Worm (Caenorhabditis elegans) whole organism, L4 larva: ENCODE measurements around the gene cest-28.

Source experiments
- F37D6.2 ChIP-seq: sonication (generic microtip); optimal IDR thresholded peaks from 2 replicates; lab custom pipeline; 2016; ENCODE audit warnings: mild to moderate bottlenecking, missing genetic modification characterization, missing compliant biosample characterization
- F44E2.7 ChIP-seq: fragments of 200-800 bp; sonication (Bioruptor generic); IDR thresholded peaks from 2 replicates; pipeline ENCODE4 v2.1.2; 2022; ENCODE audit warnings: missing genetic modification characterization, missing compliant biosample characterization
- T20F7.1 ChIP-seq: fragments of 200-800 bp; sonication (Bioruptor generic); optimal IDR thresholded peaks from 2 replicates; lab custom pipeline; 2018; ENCODE audit warnings: mild to moderate bottlenecking, missing genetic modification characterization, missing compliant biosample characterization
- Y105C5A.15 ChIP-seq: fragments of 200-800 bp; sonication (Bioruptor generic); IDR thresholded peaks from 2 replicates; pipeline ENCODE4 v1.3.6; 2022; ENCODE audit warnings: missing genetic modification characterization, missing compliant biosample characterization
- Y48G9A.11 ChIP-seq: fragments of 200-800 bp; sonication (Bioruptor generic); IDR thresholded peaks from 2 replicates; pipeline ENCODE4 v1.3.6; 2022; ENCODE audit warnings: missing genetic modification reagents, missing genetic modification characterization, missing compliant biosample characterization
- ZK337.2 ChIP-seq: fragments of 200-800 bp; sonication (Bioruptor generic); IDR thresholded peaks from 2 replicates; pipeline ENCODE4 v1.3.6; 2022; ENCODE audit warnings: missing genetic modification reagents, missing genetic modification characterization, missing compliant biosample characterization
- ZK546.5 ChIP-seq, 2 experiments: sonication (generic microtip); optimal IDR thresholded peaks; 2 replicates each; lab custom pipeline; 2017; ENCODE audit warnings: missing biosample characterization in 2 of 2, missing genetic modification characterization in 2 of 2
- aha-1 ChIP-seq: fragments of 150-350 bp; peaks from one replicate; lab custom pipeline; 2014; ENCODE audit warnings: missing biosample characterization, missing genetic modification characterization
- attf-4 ChIP-seq: sonication (generic microtip); optimal IDR thresholded peaks from 3 replicates; lab custom pipeline; 2017; ENCODE audit warnings: missing biosample characterization, missing genetic modification characterization
- ceh-28 ChIP-seq: fragments of 150-350 bp; optimal IDR thresholded peaks from 2 replicates; lab custom pipeline; 2014; ENCODE audit warnings: missing biosample characterization, missing genetic modification reagents, missing genetic modification characterization
- daf-19 ChIP-seq: fragments of 200-800 bp; sonication (Bioruptor generic); conservative IDR thresholded peaks from 2 replicates; pipeline ENCODE4 v1.3.6; 2022; ENCODE audit warnings: missing genetic modification characterization, missing compliant biosample characterization
- daf-8 ChIP-seq: fragments of 200-800 bp; sonication (Bioruptor generic); IDR thresholded peaks from 2 replicates; pipeline ENCODE4 v1.3.6; 2022; ENCODE audit warnings: missing genetic modification characterization, missing compliant biosample characterization
- dmd-8 ChIP-seq: fragments of 200-800 bp; sonication (Bioruptor generic); IDR thresholded peaks from 2 replicates; pipeline ENCODE4 v1.3.6; 2022; ENCODE audit warnings: missing genetic modification characterization, missing compliant biosample characterization
- duxl-1 ChIP-seq: sonication (generic microtip); optimal IDR thresholded peaks from 2 replicates; lab custom pipeline; 2016; ENCODE audit warnings: mild to moderate bottlenecking, missing genetic modification characterization, moderate library complexity, missing compliant biosample characterization; ENCODE audit not compliant: poor library complexity
- dve-1 ChIP-seq: sonication (generic microtip); optimal IDR thresholded peaks from 2 replicates; lab custom pipeline; 2017; ENCODE audit warnings: antibody characterized with exemption, mild to moderate bottlenecking, missing genetic modification characterization, missing compliant biosample characterization; ENCODE audit not compliant: insufficient read depth
- egl-43 ChIP-seq: fragments of 200-800 bp; sonication (Bioruptor generic); IDR thresholded peaks from 2 replicates; pipeline ENCODE4 v1.3.6; 2022; ENCODE audit warnings: missing genetic modification reagents, missing genetic modification characterization, missing compliant biosample characterization
- gei-8 ChIP-seq: fragments of 200-800 bp; sonication (Bioruptor generic); optimal IDR thresholded peaks from 2 replicates; lab custom pipeline; 2018; ENCODE audit warnings: mild to moderate bottlenecking, missing genetic modification characterization, missing compliant biosample characterization
- hlh-30 ChIP-seq: sonication (generic microtip); optimal IDR thresholded peaks from 2 replicates; lab custom pipeline; 2017; ENCODE audit warnings: antibody characterized with exemption, mild to moderate bottlenecking, missing genetic modification characterization, missing compliant biosample characterization; ENCODE audit not compliant: insufficient read depth
- hmg-1.1 ChIP-seq: fragments of 200-800 bp; sonication (Bioruptor generic); IDR thresholded peaks from 2 replicates; pipeline ENCODE4 v1.3.6; 2022; ENCODE audit warnings: missing genetic modification reagents, missing genetic modification characterization, missing compliant biosample characterization
- lin-13 ChIP-seq: fragments of 150-350 bp; optimal IDR thresholded peaks from 2 replicates; lab custom pipeline; 2014; ENCODE audit warnings: missing biosample characterization, missing genetic modification reagents, missing genetic modification characterization
- madf-5 ChIP-seq, 2 experiments: fragments of 200-800 bp; sonication (Bioruptor generic); IDR thresholded peaks; 2 replicates each; pipeline ENCODE4 v1.3.6; 2022; ENCODE audit warnings: missing compliant biosample characterization in 2 of 2, missing genetic modification characterization in 2 of 2
- mxl-3 ChIP-seq: fragments of 200-800 bp; sonication (Bioruptor generic); optimal IDR thresholded peaks from 2 replicates; lab custom pipeline; 2018; ENCODE audit warnings: mild to moderate bottlenecking, missing genetic modification characterization, missing compliant biosample characterization
- nhr-10 ChIP-seq: fragments of 150-350 bp; optimal IDR thresholded peaks from 2 replicates; lab custom pipeline; 2014; ENCODE audit warnings: missing biosample characterization, missing genetic modification characterization
- nhr-11 ChIP-seq: fragments of 150-350 bp; optimal IDR thresholded peaks from 2 replicates; lab custom pipeline; 2014; ENCODE audit warnings: missing biosample characterization, missing genetic modification characterization
- nhr-28 ChIP-seq: fragments of 150-350 bp; optimal IDR thresholded peaks from 2 replicates; lab custom pipeline; 2014; ENCODE audit warnings: missing biosample characterization, missing genetic modification characterization
- nhr-42 ChIP-seq: fragments of 200-800 bp; sonication (Bioruptor generic); IDR thresholded peaks from 2 replicates; pipeline ENCODE4 v1.3.6; 2022; ENCODE audit warnings: missing genetic modification characterization, missing compliant biosample characterization
- nhr-48 ChIP-seq: sonication (generic microtip); optimal IDR thresholded peaks from 2 replicates; lab custom pipeline; 2016; ENCODE audit warnings: mild to moderate bottlenecking, missing genetic modification characterization, missing compliant biosample characterization
- nhr-6 ChIP-seq: fragments of 150-350 bp; optimal IDR thresholded peaks from 2 replicates; lab custom pipeline; 2014; ENCODE audit warnings: missing biosample characterization, missing genetic modification characterization
- php-3 ChIP-seq: fragments of 200-800 bp; sonication (Bioruptor generic); IDR thresholded peaks from 2 replicates; pipeline ENCODE4 v1.3.6; 2022; ENCODE audit warnings: missing genetic modification reagents, missing genetic modification characterization, missing compliant biosample characterization
- pqm-1 ChIP-seq: sonication (generic microtip); optimal IDR thresholded peaks from 2 replicates; lab custom pipeline; 2017; ENCODE audit warnings: missing biosample characterization, missing genetic modification characterization
- rbr-2 ChIP-seq: sonication (generic microtip); optimal IDR thresholded peaks from 2 replicates; lab custom pipeline; 2016; ENCODE audit warnings: missing genotype, missing genetic modification characterization, missing compliant biosample characterization
- sdz-12 ChIP-seq: fragments of 200-800 bp; sonication (Bioruptor generic); optimal IDR thresholded peaks from 2 replicates; lab custom pipeline; 2018; ENCODE audit warnings: mild to moderate bottlenecking, missing genetic modification characterization, missing compliant biosample characterization
- zfp-2 ChIP-seq: sonication (generic microtip); optimal IDR thresholded peaks from 2 replicates; lab custom pipeline; 2016; ENCODE audit warnings: mild to moderate bottlenecking, missing genetic modification characterization, missing compliant biosample characterization
- ztf-11 ChIP-seq: fragments of 150-350 bp; optimal IDR thresholded peaks from 2 replicates; lab custom pipeline; 2014; ENCODE audit warnings: missing biosample characterization, missing genetic modification characterization
- ztf-7 ChIP-seq: fragments of 150-350 bp; optimal IDR thresholded peaks from 2 replicates; lab custom pipeline; 2014; ENCODE audit warnings: missing biosample characterization, missing genetic modification characterization

The cest-28 gene

DNA sequence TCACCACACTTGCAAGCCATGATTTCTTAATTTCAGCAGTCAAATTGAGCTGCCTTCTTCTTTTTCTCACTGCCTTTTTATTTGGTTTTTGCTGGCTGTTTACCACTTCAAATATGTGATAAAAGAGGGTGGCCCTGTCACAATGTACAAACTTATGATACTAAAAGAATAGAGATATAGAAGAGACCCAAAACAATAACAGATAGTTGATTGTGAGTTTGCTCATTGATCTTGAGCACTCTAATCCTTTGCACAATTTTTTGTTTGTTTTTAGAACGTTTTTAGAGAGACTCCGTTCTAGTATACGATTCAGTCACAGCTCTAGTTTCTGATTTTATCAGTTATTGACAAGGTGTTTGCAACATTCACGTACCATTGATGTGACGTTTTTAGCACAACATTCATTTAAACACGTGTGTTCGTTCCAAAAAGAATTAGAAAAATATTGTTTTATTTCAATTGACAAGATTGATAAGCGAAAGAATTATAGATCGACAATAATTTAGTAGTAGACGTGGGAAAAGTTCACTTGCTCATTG, 22.3 kb downstream of the cest-28 start, which contains the start of gene mtl-1 (continued):
- no peak for TF ChIP-seq ZK337.2 (GFP tag; lab: Robert Waterston, UW)
- no peak for TF ChIP-seq gei-8 (GFP tag; lab: Kevin White, UChicago)
- no peak for TF ChIP-seq php-3 (GFP tag; lab: Robert Waterston, UW)
- TF ChIP-seq, all 104 proteins: peak for 13

DNA sequence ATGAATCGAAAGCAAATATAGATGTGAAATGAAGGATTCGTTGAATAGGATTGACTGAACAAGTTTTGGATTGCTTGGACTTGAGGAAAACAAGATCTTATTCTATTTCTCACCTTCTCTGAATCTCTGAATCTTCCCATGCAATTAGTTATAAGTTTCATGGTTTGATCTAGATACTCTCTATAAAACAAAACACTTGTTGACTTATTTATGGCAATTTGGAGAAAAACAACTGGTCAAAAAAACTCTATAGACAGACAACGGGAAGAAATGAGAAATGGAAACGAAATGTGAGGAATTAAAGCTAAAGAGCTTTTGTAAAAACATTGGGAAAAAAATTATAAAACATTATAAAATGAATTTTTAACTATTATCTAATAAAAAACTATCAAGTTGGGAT, 25.0 kb downstream of the cest-28 start, which contains the start of gene W02F12.8:
Gene W02F12.8 (minus strand): TSS at position 101 of the 400 bp plus-strand sequence.
- TF ChIP-seq nhr-10 (tag; lab: Kevin White, UChicago) (no peak), nhr-28 (tag; lab: Kevin White, UChicago) (peak; percentile 3)

DNA sequence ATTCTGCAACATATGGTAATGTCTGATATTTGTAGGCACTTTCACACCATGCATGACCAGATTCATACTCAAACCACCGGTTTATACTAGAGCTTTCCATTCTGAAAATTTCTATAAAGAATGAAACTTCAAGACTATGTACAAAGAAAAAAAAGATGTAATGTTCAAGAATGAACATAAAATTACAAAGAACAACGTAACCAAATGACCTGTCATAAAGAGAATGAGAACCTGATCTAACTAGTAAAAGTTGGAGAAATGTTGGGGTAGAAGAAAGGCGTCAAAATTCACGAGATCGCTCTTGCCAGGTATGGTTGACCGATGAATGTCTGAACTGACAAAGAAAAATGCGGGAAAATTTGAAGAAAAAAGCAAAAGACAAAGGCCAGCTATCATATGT, 27.9 kb downstream of the cest-28 start, which contains the start of gene W02F12.2:
Gene W02F12.2 (minus strand): TSS at position 101 of the 400 bp plus-strand sequence.
- TF ChIP-seq hlh-30 (tag; lab: Kevin White, UChicago) = peak; percentile 27
- no peak for TF ChIP-seq egl-43 (GFP tag; lab: Robert Waterston, UW)

DNA sequence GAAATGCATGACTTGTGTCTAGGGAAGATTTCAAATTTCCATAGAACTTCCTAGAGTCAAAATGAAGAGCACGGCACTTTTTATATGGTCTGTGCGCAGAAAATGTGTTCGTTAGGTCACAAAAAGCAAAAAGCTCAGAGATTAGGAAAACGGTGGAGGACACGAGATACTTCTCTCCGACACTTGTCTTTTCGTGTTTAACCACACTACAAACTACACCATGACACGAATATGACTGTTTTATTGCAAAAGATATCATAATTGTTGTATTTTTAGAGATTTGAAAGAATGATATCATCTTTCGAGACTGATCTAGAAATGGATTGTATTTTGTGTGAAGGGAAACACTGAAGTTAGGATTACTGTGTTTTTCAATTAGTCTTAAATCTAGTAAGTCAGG, 29.4 kb downstream of the cest-28 start:
- TF ChIP-seq nhr-11 (tag; lab: Kevin White, UChicago) (no peak), nhr-28 (tag; lab: Kevin White, UChicago) (peak; percentile 99), ztf-7 (tag; lab: Kevin White, UChicago) (no peak), madf-5 (GFP tag; IDR thresholded peaks at IDR 0.05; lab: Robert Waterston, UW) (no peak)

DNA sequence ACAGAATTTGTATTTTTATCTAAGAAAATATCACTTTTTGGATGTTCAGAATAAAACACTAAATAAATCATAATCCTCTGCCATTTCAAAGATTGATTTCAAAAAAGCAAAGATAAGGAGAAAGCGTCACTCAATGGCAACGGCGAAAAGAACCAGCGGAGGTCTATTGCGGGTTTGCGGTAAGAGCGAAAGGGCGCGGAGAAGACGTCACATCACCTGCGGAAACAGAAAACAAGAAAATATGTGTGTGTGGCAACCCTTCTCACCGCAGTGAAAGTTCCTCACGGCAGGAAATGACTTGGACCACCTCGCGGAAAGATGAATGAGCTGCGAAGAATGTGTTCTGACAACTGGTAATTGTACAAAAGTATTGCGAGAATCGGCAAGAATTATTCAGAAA, 30.2 kb downstream of the cest-28 start:
- no peak for TF ChIP-seq F44E2.7
- TF ChIP-seq nhr-48 = no peak
- no peak for TF ChIP-seq hmg-1.1 (GFP tag; lab: Robert Waterston, UW)
- TF ChIP-seq T20F7.1 (GFP tag; lab: Kevin White, UChicago) = no peak
- TF ChIP-seq duxl-1 (tag; lab: Kevin White, UChicago) = no peak
- peak; percentile 14 for TF ChIP-seq mxl-3 (GFP tag; lab: Kevin White, UChicago)
- no peak for TF ChIP-seq daf-19 (GFP tag; lab: Robert Waterston, UW)
- TF ChIP-seq dmd-8 = no peak

DNA sequence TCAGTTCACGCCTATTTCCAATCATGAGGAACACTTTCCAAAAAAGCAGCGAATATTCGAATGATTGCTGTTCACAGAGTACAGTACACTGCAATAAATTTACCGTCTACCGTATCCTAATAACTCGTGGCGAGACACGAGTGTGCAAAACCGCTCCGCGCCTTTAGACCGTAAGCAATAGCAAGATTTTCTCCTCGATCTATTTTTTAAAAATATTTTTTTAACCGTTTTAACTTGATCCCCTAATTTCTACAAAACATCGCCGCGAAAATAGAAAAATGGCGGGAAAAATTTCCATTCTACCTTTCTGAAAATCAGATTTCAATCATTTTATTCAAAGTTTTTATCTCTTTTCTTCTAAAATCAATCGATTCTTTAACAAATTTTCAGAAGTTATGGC, 33.1 kb downstream of the cest-28 start, which contains the start of gene era-1:
Gene era-1 (plus strand): TSS at position 366 of the 400 bp plus-strand sequence.
- TF ChIP-seq F37D6.2 (tag; lab: Kevin White, UChicago) = no peak
- TF ChIP-seq dmd-8 = no peak
- no peak for TF ChIP-seq daf-8 (GFP tag; lab: Robert Waterston, UW)
- 0 out of 2 replicates have a peak, but pooled peaks have one; percentile 32 for TF ChIP-seq Y48G9A.11
- no peak for TF ChIP-seq rbr-2

DNA sequence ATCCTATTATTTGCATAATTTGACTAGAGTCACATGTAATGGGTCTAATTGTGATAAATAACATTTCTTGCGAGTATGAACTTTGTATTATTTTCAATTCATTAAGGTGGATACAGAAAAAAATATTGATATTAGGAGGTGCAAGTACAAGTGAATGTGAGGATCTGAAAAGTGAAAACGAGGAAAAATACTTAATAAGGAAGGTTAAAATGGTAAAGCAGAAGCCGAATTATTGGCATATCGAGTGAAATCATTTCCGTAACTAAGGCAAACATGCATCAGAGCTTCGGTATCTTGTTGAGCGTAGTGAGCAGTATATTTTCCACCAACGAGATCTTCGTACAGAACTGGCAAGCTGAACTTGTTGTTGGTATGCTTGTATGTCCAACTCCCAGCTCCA, 34.9 kb downstream of the cest-28 start:
- TF ChIP-seq zfp-2 (tag; lab: Kevin White, UChicago) = no peak
- no peak for TF ChIP-seq ZK546.5 (tag; optimal IDR thresholded peaks at IDR 0.05; lab: Kevin White, UChicago)
- no peak for TF ChIP-seq daf-8 (GFP tag; lab: Robert Waterston, UW)
- TF ChIP-seq madf-5 (GFP tag; IDR thresholded peaks at IDR 0.05; lab: Robert Waterston, UW) = no peak
- no peak for TF ChIP-seq aha-1
- no peak for TF ChIP-seq lin-13
- TF ChIP-seq Y105C5A.15 (GFP tag; lab: Robert Waterston, UW) = no peak
- no peak for TF ChIP-seq nhr-6 (tag; lab: Kevin White, UChicago)
- TF ChIP-seq dve-1 (tag; lab: Kevin White, UChicago) = no peak
- no peak for TF ChIP-seq ceh-28 (tag; lab: Kevin White, UChicago)
- no peak for TF ChIP-seq ztf-7 (tag; lab: Kevin White, UChicago)
- no peak for TF ChIP-seq nhr-42 (GFP tag; lab: Robert Waterston, UW)
- TF ChIP-seq sdz-12 (GFP tag; lab: Kevin White, UChicago) = no peak
- TF ChIP-seq F44E2.7 = no peak
- TF ChIP-seq attf-4 (tag; lab: Kevin White, UChicago) = no peak
- TF ChIP-seq pqm-1 (tag; lab: Kevin White, UChicago) = no peak
- TF ChIP-seq ztf-11 (tag; lab: Kevin White, UChicago) = no peak
- no peak for TF ChIP-seq mxl-3 (GFP tag; lab: Kevin White, UChicago)
